Fruit fly (Drosophila melanogaster) whole organism, embryonic: ENCODE measurements around the gene Dpm1.

Experiments used
- ATbp ChIP-seq: fragments of 200-800 bp; sonication (Bioruptor generic); optimal IDR thresholded peaks from 2 replicates; lab custom pipeline; 2017; ENCODE audit warnings: missing biosample characterization, mild to moderate bottlenecking, missing genetic modification characterization, missing genetic modification reagents
- B-H2 ChIP-seq: fragments of 200-800 bp; sonication (Bioruptor generic); optimal IDR thresholded peaks from 2 replicates; lab custom pipeline; 2018; ENCODE audit warnings: missing biosample characterization, mild to moderate bottlenecking, missing genetic modification characterization
- CG10979 ChIP-seq: fragments of 200-800 bp; sonication (Bioruptor generic); optimal IDR thresholded peaks from 2 replicates; lab custom pipeline; 2018; ENCODE audit warnings: missing biosample characterization, mild to moderate bottlenecking, missing genetic modification characterization, moderate library complexity
- CG11247 ChIP-seq: fragments of 200-800 bp; sonication (Bioruptor generic); IDR thresholded peaks from 2 replicates; pipeline ENCODE4 v1.3.6; 2022; ENCODE audit warnings: missing biosample characterization, missing genetic modification characterization
- CG11560 ChIP-seq: fragments of 200-800 bp; sonication (Bioruptor generic); IDR thresholded peaks from 3 replicates; pipeline ENCODE4 v1.3.6; 2022; ENCODE audit warnings: missing biosample characterization, missing genetic modification characterization
- CG11695 ChIP-seq: fragments of 200-800 bp; sonication (Bioruptor generic); IDR thresholded peaks from 3 replicates; pipeline ENCODE4 v1.3.6; 2022; ENCODE audit warnings: missing biosample characterization, missing genetic modification characterization
- CG12155 ChIP-seq: fragments of 200-800 bp; sonication (Bioruptor generic); optimal IDR thresholded peaks from 3 replicates; lab custom pipeline; 2016; ENCODE audit warnings: missing biosample characterization, missing genetic modification characterization
- CG12299 ChIP-seq: fragments of 200-800 bp; sonication (Bioruptor generic); optimal IDR thresholded peaks from 2 replicates; lab custom pipeline; 2018; ENCODE audit warnings: missing biosample characterization, mild to moderate bottlenecking, missing genetic modification characterization
- CG13424 ChIP-seq: fragments of 200-800 bp; sonication (Bioruptor generic); optimal IDR thresholded peaks from 2 replicates; lab custom pipeline; 2019; ENCODE audit warnings: missing biosample characterization, mild to moderate bottlenecking, missing genetic modification characterization, moderate library complexity
- CG13775 ChIP-seq: fragments of 200-800 bp; sonication (Bioruptor generic); optimal IDR thresholded peaks from 3 replicates; lab custom pipeline; 2017; ENCODE audit warnings: missing biosample characterization, mild to moderate bottlenecking, missing genetic modification characterization
- CG15601 ChIP-seq: fragments of 200-800 bp; sonication (Bioruptor generic); optimal IDR thresholded peaks from 3 replicates; lab custom pipeline; 2019; ENCODE audit warnings: missing biosample characterization, mild to moderate bottlenecking, missing genetic modification characterization, moderate library complexity
- CG17612 ChIP-seq: fragments of 200-800 bp; sonication (Bioruptor generic); IDR thresholded peaks from 2 replicates; pipeline ENCODE4 v1.3.6; 2022; ENCODE audit warnings: missing biosample characterization, missing genetic modification characterization
- CG17802 ChIP-seq: fragments of 200-800 bp; sonication (Bioruptor generic); optimal IDR thresholded peaks from 2 replicates; lab custom pipeline; 2018; ENCODE audit warnings: missing biosample characterization, mild to moderate bottlenecking, missing genetic modification characterization, moderate library complexity
- CG31365 ChIP-seq: fragments of 200-800 bp; sonication (Bioruptor generic); optimal IDR thresholded peaks from 2 replicates; lab custom pipeline; 2018; ENCODE audit warnings: missing biosample characterization, mild to moderate bottlenecking, missing genetic modification characterization
- CG7357 ChIP-seq: fragments of 200-800 bp; sonication (Bioruptor generic); IDR thresholded peaks from 3 replicates; pipeline ENCODE4 v1.3.6; 2022; ENCODE audit warnings: missing biosample characterization, missing genetic modification characterization
- CG7372 ChIP-seq: fragments of 200-800 bp; sonication (Bioruptor generic); IDR thresholded peaks from 2 replicates; pipeline ENCODE4 v1.3.6; 2022; ENCODE audit warnings: missing biosample characterization, missing genetic modification characterization
- CG9609 ChIP-seq: fragments of 200-800 bp; sonication (Bioruptor generic); optimal IDR thresholded peaks from 3 replicates; lab custom pipeline; 2016; ENCODE audit warnings: missing biosample characterization, missing genetic modification characterization
- CG9932 ChIP-seq: fragments of 200-800 bp; sonication (Bioruptor generic); IDR thresholded peaks from 2 replicates; pipeline ENCODE4 v1.3.6; 2022; ENCODE audit warnings: missing biosample characterization, missing genetic modification characterization
- CrebB ChIP-seq: fragments of 200-800 bp; sonication (Bioruptor generic); optimal IDR thresholded peaks from 3 replicates; lab custom pipeline; 2018; ENCODE audit warnings: missing biosample characterization, mild to moderate bottlenecking, missing genetic modification characterization
- Fer3 ChIP-seq: fragments of 200-800 bp; sonication (Bioruptor generic); optimal IDR thresholded peaks from 2 replicates; lab custom pipeline; 2018; ENCODE audit warnings: missing biosample characterization, mild to moderate bottlenecking, missing genetic modification characterization, moderate library complexity
- HHEX ChIP-seq: fragments of 200-800 bp; sonication (Bioruptor generic); optimal IDR thresholded peaks from 3 replicates; lab custom pipeline; 2017; ENCODE audit warnings: missing biosample characterization, mild to moderate bottlenecking, missing genetic modification characterization, missing genetic modification reagents
- HLH4C ChIP-seq: fragments of 200-800 bp; sonication (Bioruptor generic); IDR thresholded peaks from 3 replicates; pipeline ENCODE4 v1.3.6; 2022; ENCODE audit warnings: missing biosample characterization, missing genetic modification characterization; ENCODE audit not compliant: partially characterized antibody
- HLHmδ ChIP-seq: fragments of 200-800 bp; sonication (Bioruptor generic); optimal IDR thresholded peaks from 2 replicates; lab custom pipeline; 2018; ENCODE audit warnings: missing biosample characterization, mild to moderate bottlenecking, missing genetic modification characterization, moderate library complexity
- Hr39 ChIP-seq: fragments of >200 bp; optimal IDR thresholded peaks from 2 replicates; lab custom pipeline; 2017
- Jarid2 ChIP-seq: fragments of 200-800 bp; sonication (Bioruptor generic); optimal IDR thresholded peaks from 3 replicates; lab custom pipeline; 2017; ENCODE audit warnings: mild to moderate bottlenecking, missing biosample characterization, missing genetic modification reagents, missing genetic modification characterization
- Kr ChIP-seq: fragments of 200-800 bp; sonication (Bioruptor generic); optimal IDR thresholded peaks from 2 replicates; lab custom pipeline; 2017; ENCODE audit warnings: missing biosample characterization, mild to moderate bottlenecking, missing genetic modification characterization
- Med ChIP-seq: fragments of 200-800 bp; sonication (Bioruptor generic); peaks from one replicate; lab custom pipeline; 2016; ENCODE audit warnings: missing biosample characterization, missing genetic modification characterization, mild to moderate bottlenecking, inconsistent platforms, moderate library complexity
- Meics ChIP-seq: fragments of 200-800 bp; sonication (Bioruptor generic); optimal IDR thresholded peaks from 2 replicates; lab custom pipeline; 2017; ENCODE audit warnings: missing biosample characterization, mild to moderate bottlenecking, missing genetic modification characterization
- Mrtf ChIP-seq: fragments of 200-800 bp; sonication (Bioruptor generic); IDR thresholded peaks from 3 replicates; pipeline ENCODE4 v1.3.6; 2022; ENCODE audit warnings: missing biosample characterization, missing genetic modification characterization
- Pdp1 ChIP-seq, 2 experiments: fragments of 200-800 bp; sonication (Bioruptor generic); optimal IDR thresholded peaks; 3 replicates each; lab custom pipeline; 2016; ENCODE audit warnings: missing biosample characterization in 2 of 2, missing genetic modification characterization in 2 of 2, mild to moderate bottlenecking in 1 of 2, moderate library complexity in 1 of 2
- Side ChIP-seq: fragments of 200-800 bp; sonication (Bioruptor generic); optimal IDR thresholded peaks from 2 replicates; lab custom pipeline; 2016; ENCODE audit warnings: missing biosample characterization, missing genetic modification characterization
- Six4 ChIP-seq: fragments of 200-800 bp; sonication (Bioruptor generic); optimal IDR thresholded peaks from 2 replicates; lab custom pipeline; 2016; ENCODE audit warnings: missing biosample characterization, missing genetic modification characterization
- Sry-δ ChIP-seq: fragments of 200-800 bp; sonication (Bioruptor generic); optimal IDR thresholded peaks from 2 replicates; lab custom pipeline; 2016; ENCODE audit warnings: missing biosample characterization, missing genetic modification characterization
- Tbp ChIP-seq: fragments of >200 bp; optimal IDR thresholded peaks from 2 replicates; lab custom pipeline; 2018; ENCODE audit warnings: missing biosample characterization, missing genetic modification characterization
- abd-A ChIP-seq: fragments of 200-800 bp; sonication (Bioruptor generic); optimal IDR thresholded peaks from 3 replicates; lab custom pipeline; 2019; ENCODE audit warnings: missing biosample characterization, mild to moderate bottlenecking, missing genetic modification characterization, moderate library complexity
- eyg ChIP-seq: fragments of 200-800 bp; sonication (Bioruptor generic); optimal IDR thresholded peaks from 3 replicates; lab custom pipeline; 2016; ENCODE audit warnings: missing biosample characterization, missing genetic modification characterization
- kah ChIP-seq: fragments of 200-800 bp; sonication (Bioruptor generic); optimal IDR thresholded peaks from 2 replicates; lab custom pipeline; 2018; ENCODE audit warnings: missing biosample characterization, mild to moderate bottlenecking, missing genetic modification characterization
- kay ChIP-seq: fragments of 200-800 bp; sonication (Bioruptor generic); optimal IDR thresholded peaks from 2 replicates; lab custom pipeline; 2016; ENCODE audit warnings: missing biosample characterization, missing genetic modification characterization
- knrl ChIP-seq: fragments of 200-800 bp; sonication (Bioruptor generic); IDR thresholded peaks from 3 replicates; pipeline ENCODE4 v1.3.6; 2022; ENCODE audit warnings: missing biosample characterization, missing genetic modification characterization; ENCODE audit not compliant: partially characterized antibody
- nerfin-1 ChIP-seq: fragments of 200-800 bp; sonication (Bioruptor generic); optimal IDR thresholded peaks from 3 replicates; lab custom pipeline; 2019; ENCODE audit warnings: missing biosample characterization, mild to moderate bottlenecking, missing genetic modification characterization, moderate library complexity
- nerfin-2 ChIP-seq: fragments of 200-800 bp; sonication (Bioruptor generic); IDR thresholded peaks from 2 replicates; pipeline ENCODE4 v1.3.6; 2022; ENCODE audit warnings: missing biosample characterization, missing genetic modification characterization; ENCODE audit not compliant: partially characterized antibody
- p53 ChIP-seq: fragments of 200-800 bp; sonication (Bioruptor generic); optimal IDR thresholded peaks from 2 replicates; lab custom pipeline; 2016; ENCODE audit warnings: missing biosample characterization, missing genetic modification characterization
- pho ChIP-seq: fragments of 200-800 bp; sonication (Bioruptor generic); optimal IDR thresholded peaks from 2 replicates; lab custom pipeline; 2016; ENCODE audit warnings: missing biosample characterization, missing genetic modification characterization
- scrt ChIP-seq: fragments of 200-800 bp; sonication (Bioruptor generic); optimal IDR thresholded peaks from 2 replicates; lab custom pipeline; 2018; ENCODE audit warnings: missing biosample characterization, mild to moderate bottlenecking, missing genetic modification characterization, moderate library complexity
- sna ChIP-seq: fragments of 200-800 bp; sonication (Bioruptor generic); IDR thresholded peaks from 2 replicates; pipeline ENCODE4 v1.3.6; 2022; ENCODE audit warnings: missing biosample characterization, missing genetic modification characterization; ENCODE audit not compliant: partially characterized antibody
- tap ChIP-seq: fragments of 200-800 bp; optimal IDR thresholded peaks from 3 replicates; lab custom pipeline; 2019; ENCODE audit warnings: missing biosample characterization, mild to moderate bottlenecking, missing genetic modification characterization, moderate library complexity
- tio ChIP-seq: fragments of 200-800 bp; sonication (Bioruptor generic); optimal IDR thresholded peaks from 2 replicates; lab custom pipeline; 2017; ENCODE audit warnings: missing biosample characterization, missing genetic modification characterization, inconsistent platforms
- twi ChIP-seq: fragments of 200-800 bp; optimal IDR thresholded peaks from 2 replicates; lab custom pipeline; 2019; ENCODE audit warnings: missing biosample characterization, mild to moderate bottlenecking, missing genetic modification characterization, moderate library complexity
- zf30C ChIP-seq: fragments of 200-800 bp; sonication (Bioruptor generic); optimal IDR thresholded peaks from 3 replicates; lab custom pipeline; 2018; ENCODE audit warnings: missing biosample characterization, mild to moderate bottlenecking, missing genetic modification characterization

The Dpm1 gene

dm6 chr2L:19575626-19576298 lies 49.6 kb upstream of the Dpm1 start (continued):
- TF ChIP-seq Med (GFP tag; lab: Kevin White, UChicago) (peak; percentile 99), CG12299 (tag; lab: Kevin White, UChicago) (peak; percentile 78), CG11695 (GFP tag; lab: Robert Waterston, UW) (peak; percentile 94), Fer3 (peak; percentile 92), B-H2 (GFP tag; lab: Kevin White, UChicago) (peak; percentile 72), pho (GFP tag; lab: Kevin White, UChicago) (peak; percentile 98), CG17802 (peak; percentile 87), p53 (peak; percentile 91), HLHmδ (GFP tag; lab: Kevin White, UChicago) (peak; percentile 98), CG17612 (peak; percentile 90), ATbp (peak; percentile 88), CG31365 (tag; lab: Kevin White, UChicago) (peak; percentile 75), CG13775 (GFP tag; lab: Kevin White, UChicago) (peak; percentile 97), CG7372 (GFP tag; lab: Robert Waterston, UW) (peak; percentile 94), HLH4C (no peak), sna (no peak), zf30C (GFP tag; lab: Kevin White, UChicago) (no peak), knrl (GFP tag; lab: Robert Waterston, UW) (no peak), CG9609 (peak; percentile 97), CG13424 (tag; lab: Kevin White, UChicago) (peak; percentile 96), Side (GFP tag; lab: Kevin White, UChicago) (peak; percentile 95), CG12155 (GFP tag; lab: Kevin White, UChicago) (peak; percentile 94), CG7357 (GFP tag; lab: Robert Waterston, UW) (peak; percentile 93), CG9932 (GFP tag; lab: Robert Waterston, UW) (peak; percentile 95), Hr39 (lab: Kevin White, UChicago) (no peak), kah (GFP tag; lab: Kevin White, UChicago) (peak; percentile 86), HHEX (GFP tag; lab: Kevin White, UChicago) (peak; percentile 96), CG10979 (peak; percentile 96), nerfin-1 (tag; lab: Kevin White, UChicago) (peak; percentile 80), Sry-δ (GFP tag; lab: Kevin White, UChicago) (peak; percentile 69), eyg (GFP tag; lab: Kevin White, UChicago) (peak; percentile 95), Mrtf (GFP tag; lab: Robert Waterston, UW) (peak; percentile 92), Tbp (GFP tag; lab: Kevin White, UChicago) (peak; percentile 50), scrt (GFP tag; lab: Kevin White, UChicago) (peak; percentile 89), nerfin-2 (GFP tag; lab: Robert Waterston, UW) (no peak), Six4 (GFP tag; lab: Kevin White, UChicago) (peak; percentile 93), Pdp1 (GFP tag; optimal IDR thresholded peaks at IDR 0.05; lab: Kevin White, UChicago) (peak; percentile 93 to 98), Meics (GFP tag; lab: Kevin White, UChicago) (peak; percentile 98), tio (GFP tag; lab: Kevin White, UChicago) (peak; percentile 97), Kr (GFP tag; lab: Kevin White, UChicago) (no peak), tap (tag; lab: Kevin White, UChicago) (peak; percentile 89), CG11560 (tag; lab: Robert Waterston, UW) (peak; percentile 90), CG15601 (tag; lab: Kevin White, UChicago) (peak; percentile 91), Jarid2 (GFP tag; lab: Kevin White, UChicago) (peak; percentile 81), abd-A (tag; lab: Kevin White, UChicago) (peak; percentile 90), CrebB (tag; lab: Kevin White, UChicago) (peak; percentile 79), CG11247 (GFP tag; lab: Robert Waterston, UW) (peak; percentile 84), kay (GFP tag; lab: Kevin White, UChicago) (peak; percentile 91), twi (peak; percentile 88)
